Worm (Caenorhabditis elegans) whole organism, L1 larva: ENCODE data around the gene F59B2.8.

ENCODE experiments used
- C16A3.4 ChIP-seq: fragments of 150-350 bp; optimal IDR thresholded peaks from 2 replicates; lab custom pipeline; 2014; ENCODE audit warnings: missing biosample characterization, missing genetic modification characterization
- Y116A8C.19 ChIP-seq: sonication (generic microtip); optimal IDR thresholded peaks from 2 replicates; lab custom pipeline; 2016; ENCODE audit warnings: missing compliant biosample characterization, missing genetic modification characterization, borderline replicate concordance
- ama-1 ChIP-seq: fragments of 150-350 bp; optimal IDR thresholded peaks from 2 replicates; lab custom pipeline; 2014
- blmp-1 ChIP-seq: fragments of 150-350 bp; optimal IDR thresholded peaks from 2 replicates; lab custom pipeline; 2014; ENCODE audit warnings: missing biosample characterization, missing genetic modification characterization
- ceh-63 ChIP-seq: fragments of 200-800 bp; sonication (Bioruptor generic); optimal IDR thresholded peaks from 2 replicates; lab custom pipeline; 2018; ENCODE audit warnings: mild to moderate bottlenecking, missing genetic modification characterization, missing compliant biosample characterization
- ceh-8 ChIP-seq: fragments of 200-800 bp; sonication (Bioruptor generic); optimal IDR thresholded peaks from 2 replicates; lab custom pipeline; 2018; ENCODE audit warnings: mild to moderate bottlenecking, missing genetic modification characterization, moderate library complexity, missing compliant biosample characterization
- ceh-88 ChIP-seq: fragments of 200-800 bp; sonication (Bioruptor generic); IDR thresholded peaks from 2 replicates; pipeline ENCODE4 v1.3.6; 2022; ENCODE audit warnings: missing genetic modification characterization, missing compliant biosample characterization
- ceh-90 ChIP-seq: sonication (generic microtip); optimal IDR thresholded peaks from 2 replicates; lab custom pipeline; 2016; ENCODE audit warnings: missing genetic modification characterization, missing compliant biosample characterization
- dpl-1 ChIP-seq, 3 experiments: fragments of 150-350 bp in 2 of 3; sonication (generic microtip) in 1 of 3; optimal IDR thresholded peaks; 2 replicates each; lab custom pipeline; 2014 to 2017; ENCODE audit warnings: missing biosample characterization in 3 of 3, missing genetic modification characterization in 3 of 3, missing genetic modification reagents in 3 of 3
- dsc-1 ChIP-seq: sonication (generic microtip); optimal IDR thresholded peaks from 2 replicates; lab custom pipeline; 2016; ENCODE audit warnings: mild to moderate bottlenecking, missing genetic modification characterization, missing compliant biosample characterization
- efl-1 ChIP-seq, 4 experiments: fragments of 150-350 bp; optimal IDR thresholded peaks in 3 of 4; peaks in 1 of 4; 1 replicate in 1 of 4; 2 replicates in 3 of 4; lab custom pipeline; 2014; ENCODE audit warnings: missing biosample characterization in 2 of 4, missing genetic modification characterization in 2 of 4, missing genetic modification reagents in 2 of 4
- efl-3 ChIP-seq: fragments of 200-800 bp; sonication (Bioruptor generic); optimal IDR thresholded peaks from 2 replicates; lab custom pipeline; 2018; ENCODE audit warnings: mild to moderate bottlenecking, missing genetic modification characterization, missing compliant biosample characterization
- egl-27 ChIP-seq, 2 experiments: fragments of 150-350 bp in 1 of 2; sonication (generic microtip); optimal IDR thresholded peaks; 3 replicates each; lab custom pipeline; 2017 to 2018; ENCODE audit warnings: missing biosample characterization in 2 of 2, missing genetic modification characterization in 2 of 2, missing genetic modification reagents in 2 of 2
- ets-5 ChIP-seq: fragments of 200-800 bp; sonication (Bioruptor generic); IDR thresholded peaks from 2 replicates; pipeline ENCODE4 v1.3.6; 2022; ENCODE audit warnings: missing genetic modification characterization, missing compliant biosample characterization
- fkh-10 ChIP-seq: sonication (generic microtip); optimal IDR thresholded peaks from 2 replicates; lab custom pipeline; 2017; ENCODE audit warnings: missing biosample characterization, missing genetic modification reagents, missing genetic modification characterization
- fkh-4 ChIP-seq: sonication (generic microtip); optimal IDR thresholded peaks from 2 replicates; lab custom pipeline; 2016; ENCODE audit warnings: missing compliant biosample characterization, missing genetic modification characterization, borderline replicate concordance
- jun-1 ChIP-seq: fragments of 150-350 bp; optimal IDR thresholded peaks from 2 replicates; lab custom pipeline; 2014; ENCODE audit warnings: missing biosample characterization, missing genetic modification reagents, missing genetic modification characterization
- lin-14 ChIP-seq: fragments of 200-800 bp; sonication (Bioruptor generic); optimal IDR thresholded peaks from 2 replicates; lab custom pipeline; 2018; ENCODE audit warnings: mild to moderate bottlenecking, missing genetic modification characterization, moderate library complexity, missing compliant biosample characterization
- lin-35 ChIP-seq, 2 experiments: fragments of 150-350 bp; optimal IDR thresholded peaks; 2 replicates each; lab custom pipeline; 2014; ENCODE audit warnings: missing biosample characterization in 2 of 2, missing genetic modification characterization in 2 of 2, missing genetic modification reagents in 2 of 2
- lin-39 ChIP-seq: fragments of 150-350 bp; optimal IDR thresholded peaks from 2 replicates; lab custom pipeline; 2014; ENCODE audit warnings: missing biosample characterization, missing genetic modification reagents, missing genetic modification characterization
- lsy-2 ChIP-seq, 2 experiments: fragments of 150-350 bp; optimal IDR thresholded peaks; 2 replicates each; lab custom pipeline; 2014; ENCODE audit warnings: missing biosample characterization in 2 of 2, missing genetic modification characterization in 2 of 2
- nhr-12 ChIP-seq: sonication (generic microtip); optimal IDR thresholded peaks from 2 replicates; lab custom pipeline; 2017; ENCODE audit warnings: missing biosample characterization, missing genetic modification characterization
- nhr-28 ChIP-seq: fragments of 150-350 bp; optimal IDR thresholded peaks from 2 replicates; lab custom pipeline; 2014; ENCODE audit warnings: missing biosample characterization, missing genetic modification characterization
- nhr-71 ChIP-seq: sonication (generic microtip); optimal IDR thresholded peaks from 2 replicates; lab custom pipeline; 2016; ENCODE audit warnings: mild to moderate bottlenecking, missing genetic modification characterization, moderate library complexity, missing compliant biosample characterization
- pax-3 ChIP-seq: fragments of 200-800 bp; sonication (Bioruptor generic); optimal IDR thresholded peaks from 2 replicates; lab custom pipeline; 2018; ENCODE audit warnings: mild to moderate bottlenecking, missing genetic modification characterization, moderate library complexity, missing compliant biosample characterization
- rnt-1 ChIP-seq: sonication (generic microtip); optimal IDR thresholded peaks from 2 replicates; lab custom pipeline; 2016; ENCODE audit warnings: mild to moderate bottlenecking, missing genetic modification characterization, moderate library complexity, missing compliant biosample characterization
- swsn-7 ChIP-seq: sonication (generic microtip); optimal IDR thresholded peaks from 2 replicates; lab custom pipeline; 2016; ENCODE audit warnings: missing genetic modification characterization, missing compliant biosample characterization
- tlp-1 ChIP-seq: fragments of 150-350 bp; optimal IDR thresholded peaks from 2 replicates; lab custom pipeline; 2014; ENCODE audit warnings: missing biosample characterization, missing genetic modification characterization
- unc-30 ChIP-seq: sonication (generic microtip); optimal IDR thresholded peaks from 2 replicates; lab custom pipeline; 2017; ENCODE audit warnings: missing biosample characterization, missing genetic modification characterization
- unc-62 ChIP-seq: fragments of 150-350 bp; optimal IDR thresholded peaks from 2 replicates; lab custom pipeline; 2014; ENCODE audit warnings: missing biosample characterization, missing genetic modification reagents, missing genetic modification characterization
- unc-98 ChIP-seq: fragments of 200-800 bp; sonication (Bioruptor generic); IDR thresholded peaks from 2 replicates; pipeline ENCODE4 v1.3.6; 2022; ENCODE audit warnings: missing genetic modification characterization, missing compliant biosample characterization
- xbp-1 ChIP-seq: sonication (generic microtip); optimal IDR thresholded peaks from 2 replicates; lab custom pipeline; 2016; ENCODE audit warnings: missing genetic modification characterization, missing compliant biosample characterization
- zip-4 ChIP-seq: fragments of 200-800 bp; sonication (Bioruptor generic); optimal IDR thresholded peaks from 2 replicates; lab custom pipeline; 2018; ENCODE audit warnings: mild to moderate bottlenecking, missing genetic modification characterization, moderate library complexity, missing compliant biosample characterization
- ztf-11 ChIP-seq, 2 experiments: sonication (generic microtip); optimal IDR thresholded peaks; 2 replicates each; lab custom pipeline; 2016 to 2017; ENCODE audit warnings: missing genetic modification characterization in 2 of 2, missing biosample characterization in 1 of 2, missing compliant biosample characterization in 1 of 2
- ztf-4 ChIP-seq: fragments of 150-350 bp; optimal IDR thresholded peaks from 2 replicates; lab custom pipeline; 2014; ENCODE audit warnings: missing biosample characterization, missing genetic modification characterization

F59B2.8 gene

DNA sequence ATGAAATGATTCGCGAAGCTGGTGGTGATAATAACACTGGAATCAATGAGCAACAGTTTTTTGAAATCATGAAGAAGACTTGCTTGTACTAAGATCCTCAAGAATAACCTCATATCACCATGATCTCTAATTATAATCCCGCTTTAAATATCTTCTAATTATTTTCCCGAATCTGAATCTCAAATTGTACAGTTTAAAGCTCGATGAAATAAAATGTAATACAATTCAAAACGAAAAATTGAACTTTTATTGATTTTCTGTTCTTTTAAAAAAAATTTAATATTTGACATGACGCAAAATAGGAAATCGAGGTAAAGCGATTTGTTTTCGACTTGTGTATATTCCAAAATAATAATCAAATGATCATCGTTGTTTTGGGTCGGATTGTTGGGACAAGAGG, 35.2 kb downstream of the F59B2.8 start:
- TF ChIP-seq blmp-1 (tag; lab: Kevin White, UChicago) = peak; percentile 28
- no peak for TF ChIP-seq efl-3 (GFP tag; lab: Kevin White, UChicago)
- TF ChIP-seq unc-62 (GFP tag; lab: Kevin White, UChicago) = no peak
- no peak for TF ChIP-seq egl-27 (tag; optimal IDR thresholded peaks at IDR 0.05; lab: Kevin White, UChicago)
- peak; percentile 19 for TF ChIP-seq nhr-71 (tag; lab: Kevin White, UChicago)
- no peak for TF ChIP-seq ztf-4
- no peak for TF ChIP-seq lsy-2 (tag; optimal IDR thresholded peaks at IDR 0.05; lab: Kevin White, UChicago)
- no peak for TF ChIP-seq dpl-1 (GFP tag; optimal IDR thresholded peaks at IDR 0.05; lab: Kevin White, UChicago)
- TF ChIP-seq ama-1 (lab: Kevin White, UChicago) = no peak
- TF ChIP-seq Y116A8C.19 (tag; lab: Kevin White, UChicago) = no peak
- TF ChIP-seq zip-4 (GFP tag; lab: Kevin White, UChicago) = no peak
- TF ChIP-seq ceh-8 (GFP tag; lab: Kevin White, UChicago) = no peak
- no peak for TF ChIP-seq lin-35 (GFP tag; optimal IDR thresholded peaks at IDR 0.05; lab: Kevin White, UChicago)
- TF ChIP-seq ceh-88 (GFP tag; lab: Robert Waterston, UW) = no peak

DNA sequence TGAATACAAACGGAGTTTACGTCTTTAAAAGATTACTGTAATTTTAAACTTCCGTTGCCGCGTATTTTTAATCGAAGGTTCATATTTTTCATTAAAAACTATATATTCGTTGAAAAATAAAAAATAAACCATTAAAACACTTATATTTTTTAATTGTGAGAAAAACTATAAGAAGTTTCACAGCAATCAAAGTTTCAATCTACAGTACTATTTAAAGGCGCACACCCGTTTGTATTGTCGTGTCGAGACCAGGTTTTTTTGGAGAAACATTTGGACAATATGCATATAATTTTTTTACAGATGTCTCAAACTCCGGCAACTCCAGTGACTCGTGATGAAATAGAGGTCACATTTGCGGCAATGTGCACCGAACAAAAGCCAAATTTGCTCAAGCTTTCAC, 36.2 kb downstream of the F59B2.8 start, which contains the start of gene R08D7.5:
R08D7.5 (plus strand) TSS at position 301 of the 400 bp plus-strand sequence.
- TF ChIP-seq jun-1 (tag; lab: Kevin White, UChicago) (no peak), nhr-71 (tag; lab: Kevin White, UChicago) (no peak), fkh-10 (GFP tag; lab: Kevin White, UChicago) (no peak), unc-30 (tag; lab: Kevin White, UChicago) (no peak), ama-1 (lab: Kevin White, UChicago) (no peak), ceh-88 (GFP tag; lab: Robert Waterston, UW) (no peak), efl-3 (GFP tag; lab: Kevin White, UChicago) (no peak), unc-98 (GFP tag; lab: Robert Waterston, UW) (no peak), nhr-28 (no peak), unc-62 (GFP tag; lab: Kevin White, UChicago) (no peak), xbp-1 (tag; lab: Kevin White, UChicago) (no peak)

DNA sequence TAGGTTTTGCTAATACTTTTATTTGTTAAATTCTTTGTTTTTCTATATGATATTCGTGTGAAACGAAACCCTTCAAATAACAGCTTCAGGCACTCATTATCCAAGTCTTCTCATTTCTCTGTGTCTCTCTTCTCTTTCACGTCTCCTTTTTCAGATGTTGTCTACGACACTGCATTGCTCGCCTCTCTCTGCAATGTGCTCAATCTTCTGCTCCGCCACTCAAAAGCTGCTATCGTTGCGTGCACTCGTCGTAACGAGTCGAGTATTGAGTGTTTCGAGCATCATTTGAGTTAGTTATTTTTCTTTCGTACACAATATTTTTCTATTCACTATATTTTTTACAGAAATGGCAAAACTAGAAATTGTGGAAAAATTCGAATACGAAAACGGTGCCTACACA, 36.8 kb downstream of the F59B2.8 start:
- TF ChIP-seq dsc-1 (tag; lab: Kevin White, UChicago) (no peak), lin-14 (GFP tag; lab: Kevin White, UChicago) (peak; percentile 56), nhr-28 (no peak), nhr-12 (tag; lab: Kevin White, UChicago) (no peak), C16A3.4 (tag; lab: Kevin White, UChicago) (no peak), pax-3 (no peak), efl-1 (optimal IDR thresholded peaks at IDR 0.05; lab: Kevin White, UChicago) (no peak), efl-1 (GFP tag; optimal IDR thresholded peaks at IDR 0.05 in 1 of 2; lab: Kevin White, UChicago) (peak in 1 of 2 experiments; percentile 55), jun-1 (tag; lab: Kevin White, UChicago) (no peak), swsn-7 (no peak), dpl-1 (GFP tag; optimal IDR thresholded peaks at IDR 0.05; lab: Kevin White, UChicago) (no peak), tlp-1 (tag; lab: Kevin White, UChicago) (no peak), fkh-4 (tag; lab: Kevin White, UChicago) (no peak), rnt-1 (no peak), ets-5 (no peak), xbp-1 (tag; lab: Kevin White, UChicago) (no peak), ceh-90 (no peak), lin-39 (tag; lab: Kevin White, UChicago) (no peak), ztf-11 (tag; optimal IDR thresholded peaks at IDR 0.05; lab: Kevin White, UChicago) (no peak), fkh-10 (GFP tag; lab: Kevin White, UChicago) (peak; percentile 24), ceh-63 (GFP tag; lab: Kevin White, UChicago) (no peak)
- TF ChIP-seq, all 84 proteins: peak for 3
